Worm (Caenorhabditis elegans): ENCODE measurements around the gene epg-6.

- no peak for TF ChIP-seq ztf-26 (tag; optimal IDR thresholded peaks at IDR 0.05)
- peak; percentile 74 for TF ChIP-seq dpl-1 (GFP tag; optimal IDR thresholded peaks at IDR 0.05)
- TF ChIP-seq Y79H2A.3 (GFP tag; conservative IDR thresholded peaks at IDR 0.05): no peak
Measured at ce11 chrIII:10642781-10643180, 42.8 kb upstream of the epg-6 start, which contains the start of the genes dhs-11 and orc-1.
